Fruit fly (Drosophila melanogaster) whole organism, embryonic: Measurements from ENCODE around the gene tup.

Experiments
- CG10274 ChIP-seq: fragments of 200-800 bp; sonication (Bioruptor generic); optimal IDR thresholded peaks from 3 replicates; lab custom pipeline; 2017; ENCODE audit warnings: missing biosample characterization, mild to moderate bottlenecking, missing genetic modification characterization
- CG11456 ChIP-seq: fragments of 200-800 bp; sonication (Bioruptor generic); IDR thresholded peaks from 3 replicates; pipeline ENCODE4 v1.3.6; 2022; ENCODE audit warnings: missing biosample characterization, missing genetic modification characterization
- CG11560 ChIP-seq: fragments of 200-800 bp; sonication (Bioruptor generic); IDR thresholded peaks from 3 replicates; pipeline ENCODE4 v1.3.6; 2022; ENCODE audit warnings: missing biosample characterization, missing genetic modification characterization
- CG1233 ChIP-seq: fragments of 200-800 bp; sonication (Bioruptor generic); optimal IDR thresholded peaks from 4 replicates; lab custom pipeline; 2018; ENCODE audit warnings: missing biosample characterization, mild to moderate bottlenecking, missing genetic modification characterization
- CG15479 ChIP-seq: fragments of 200-800 bp; sonication (Bioruptor generic); optimal IDR thresholded peaks from 3 replicates; lab custom pipeline; 2019; ENCODE audit warnings: missing biosample characterization, mild to moderate bottlenecking, missing genetic modification characterization, moderate library complexity
- CG16813 ChIP-seq: fragments of 200-800 bp; sonication (Bioruptor generic); IDR thresholded peaks from 3 replicates; pipeline ENCODE4 v1.3.6; 2022; ENCODE audit warnings: missing biosample characterization, missing genetic modification characterization; ENCODE audit not compliant: partially characterized antibody
- CG17912 ChIP-seq: fragments of 200-800 bp; sonication (Bioruptor generic); optimal IDR thresholded peaks from 2 replicates; lab custom pipeline; 2018; ENCODE audit warnings: missing biosample characterization, mild to moderate bottlenecking, missing genetic modification characterization
- CG2199 ChIP-seq: fragments of 200-800 bp; sonication (Bioruptor generic); IDR thresholded peaks from 3 replicates; pipeline ENCODE4 v1.3.6; 2022; ENCODE audit warnings: missing biosample characterization, missing genetic modification characterization
- CG30403 ChIP-seq: fragments of 200-800 bp; sonication (Bioruptor generic); optimal IDR thresholded peaks from 3 replicates; lab custom pipeline; 2016; ENCODE audit warnings: missing biosample characterization, missing genetic modification characterization
- CG3281 ChIP-seq: fragments of 200-800 bp; sonication (Bioruptor generic); optimal IDR thresholded peaks from 3 replicates; lab custom pipeline; 2017; ENCODE audit warnings: missing biosample characterization, mild to moderate bottlenecking, missing genetic modification characterization
- CG3838 ChIP-seq: fragments of 200-800 bp; sonication (Bioruptor generic); optimal IDR thresholded peaks from 3 replicates; lab custom pipeline; 2016; ENCODE audit warnings: missing biosample characterization, missing genetic modification characterization
- CG3847 ChIP-seq: fragments of 200-800 bp; sonication (Bioruptor generic); IDR thresholded peaks from 2 replicates; pipeline ENCODE4 v1.3.6; 2022; ENCODE audit warnings: missing biosample characterization, missing genetic modification characterization
- CG7928 ChIP-seq: fragments of 200-800 bp; sonication (Bioruptor generic); optimal IDR thresholded peaks from 2 replicates; lab custom pipeline; 2017; ENCODE audit warnings: missing biosample characterization, mild to moderate bottlenecking, missing genetic modification characterization
- CG8359 ChIP-seq: fragments of 200-800 bp; sonication (Bioruptor generic); optimal IDR thresholded peaks from 2 replicates; lab custom pipeline; 2017; ENCODE audit warnings: missing biosample characterization, mild to moderate bottlenecking, missing genetic modification characterization, borderline replicate concordance
- CG8924 ChIP-seq: fragments of 200-800 bp; optimal IDR thresholded peaks from 3 replicates; lab custom pipeline; 2019; ENCODE audit warnings: missing biosample characterization, mild to moderate bottlenecking, missing genetic modification characterization, moderate library complexity
- CG9797 ChIP-seq: fragments of 200-800 bp; sonication (Bioruptor generic); optimal IDR thresholded peaks from 3 replicates; lab custom pipeline; 2018; ENCODE audit warnings: missing biosample characterization, mild to moderate bottlenecking, missing genetic modification characterization
- D19B ChIP-seq: fragments of 200-800 bp; sonication (Bioruptor generic); optimal IDR thresholded peaks from 2 replicates; lab custom pipeline; 2017; ENCODE audit warnings: missing biosample characterization, mild to moderate bottlenecking, missing genetic modification characterization
- Dad ChIP-seq: fragments of 200-800 bp; sonication (Bioruptor generic); optimal IDR thresholded peaks from 3 replicates; lab custom pipeline; 2016; ENCODE audit warnings: missing biosample characterization, missing genetic modification characterization
- Fer2 ChIP-seq: fragments of 200-800 bp; sonication (Bioruptor generic); optimal IDR thresholded peaks from 2 replicates; lab custom pipeline; 2018; ENCODE audit warnings: missing biosample characterization, mild to moderate bottlenecking, missing genetic modification characterization, moderate library complexity
- Gsc ChIP-seq: fragments of 200-800 bp; sonication (Bioruptor generic); IDR thresholded peaks from 2 replicates; pipeline ENCODE4 v1.3.6; 2022; ENCODE audit warnings: missing biosample characterization, missing genetic modification characterization
- H15 ChIP-seq: fragments of 200-800 bp; sonication (Bioruptor generic); IDR thresholded peaks from 3 replicates; pipeline ENCODE4 v1.3.6; 2022; ENCODE audit warnings: missing biosample characterization, missing genetic modification characterization
- HHEX ChIP-seq: fragments of 200-800 bp; sonication (Bioruptor generic); optimal IDR thresholded peaks from 3 replicates; lab custom pipeline; 2017; ENCODE audit warnings: missing biosample characterization, mild to moderate bottlenecking, missing genetic modification characterization, missing genetic modification reagents
- HLHmδ ChIP-seq: fragments of 200-800 bp; sonication (Bioruptor generic); optimal IDR thresholded peaks from 2 replicates; lab custom pipeline; 2018; ENCODE audit warnings: missing biosample characterization, mild to moderate bottlenecking, missing genetic modification characterization, moderate library complexity
- Hey ChIP-seq: fragments of 200-800 bp; sonication (Bioruptor generic); optimal IDR thresholded peaks from 3 replicates; lab custom pipeline; 2018; ENCODE audit warnings: missing biosample characterization, mild to moderate bottlenecking, missing genetic modification characterization
- Kr ChIP-seq: fragments of 200-800 bp; sonication (Bioruptor generic); optimal IDR thresholded peaks from 2 replicates; lab custom pipeline; 2017; ENCODE audit warnings: missing biosample characterization, mild to moderate bottlenecking, missing genetic modification characterization
- Nf-YC ChIP-seq: fragments of 200-800 bp; optimal IDR thresholded peaks from 3 replicates; lab custom pipeline; 2019; ENCODE audit warnings: missing biosample characterization, mild to moderate bottlenecking, missing genetic modification characterization, moderate library complexity
- Trl ChIP-seq, 3 experiments: fragments of >200 bp in 2 of 3; fragments of 200-800 bp in 1 of 3; sonication (Bioruptor generic) in 1 of 3; optimal IDR thresholded peaks; 2 replicates in 1 of 3; 3 replicates in 2 of 3; lab custom pipeline; 2016 to 2017; ENCODE audit warnings: missing biosample characterization in 1 of 3, missing genetic modification characterization in 1 of 3
- YL-1 ChIP-seq: fragments of 200-800 bp; sonication (Bioruptor generic); optimal IDR thresholded peaks from 3 replicates; lab custom pipeline; 2017; ENCODE audit warnings: missing biosample characterization, mild to moderate bottlenecking, missing genetic modification characterization
- ab ChIP-seq: fragments of 200-800 bp; sonication (Bioruptor generic); optimal IDR thresholded peaks from 2 replicates; lab custom pipeline; 2016; ENCODE audit warnings: missing biosample characterization, missing genetic modification characterization
- cad ChIP-seq: fragments of >200 bp; optimal IDR thresholded peaks from 2 replicates; lab custom pipeline; 2017; ENCODE audit warnings: missing biosample characterization, missing genetic modification characterization
- dati ChIP-seq: fragments of 200-800 bp; sonication (Bioruptor generic); IDR thresholded peaks from 2 replicates; pipeline ENCODE4 v1.3.6; 2022; ENCODE audit warnings: missing biosample characterization, missing genetic modification characterization
- ems ChIP-seq: fragments of 200-800 bp; sonication (Bioruptor generic); optimal IDR thresholded peaks from 3 replicates; lab custom pipeline; 2016; ENCODE audit warnings: missing biosample characterization, missing genetic modification characterization
- gsb-n ChIP-seq: fragments of 200-800 bp; sonication (Bioruptor generic); optimal IDR thresholded peaks from 3 replicates; lab custom pipeline; 2018; ENCODE audit warnings: missing biosample characterization, mild to moderate bottlenecking, missing genetic modification characterization
- jigr1 ChIP-seq: fragments of 200-800 bp; sonication (Bioruptor generic); IDR thresholded peaks from 3 replicates; pipeline ENCODE4 v1.3.6; 2022; ENCODE audit warnings: missing biosample characterization, missing genetic modification characterization
- jing ChIP-seq: fragments of 200-800 bp; sonication (Bioruptor generic); optimal IDR thresholded peaks from 2 replicates; lab custom pipeline; 2018; ENCODE audit warnings: missing biosample characterization, mild to moderate bottlenecking, missing genetic modification characterization
- klu ChIP-seq: fragments of 200-800 bp; sonication (Bioruptor generic); IDR thresholded peaks from 2 replicates; pipeline ENCODE4 v1.3.6; 2022; ENCODE audit warnings: missing biosample characterization, missing genetic modification characterization
- lbe ChIP-seq: fragments of 200-800 bp; sonication (Bioruptor generic); optimal IDR thresholded peaks from 2 replicates; lab custom pipeline; 2016; ENCODE audit warnings: missing biosample characterization, mild to moderate bottlenecking, missing genetic modification characterization
- lov ChIP-seq, 2 experiments: fragments of 200-800 bp in 1 of 2; fragments of >200 bp in 1 of 2; sonication (Bioruptor generic) in 1 of 2; IDR thresholded peaks in 1 of 2; optimal IDR thresholded peaks in 1 of 2; 2 replicates in 1 of 2; 3 replicates in 1 of 2; pipeline versions ENCODE4 v1.3.6 to Lab custom; 2017 to 2022; ENCODE audit warnings: missing biosample characterization in 1 of 2, missing genetic modification characterization in 1 of 2
- oc ChIP-seq: fragments of 200-800 bp; sonication (Bioruptor generic); optimal IDR thresholded peaks from 2 replicates; lab custom pipeline; 2018; ENCODE audit warnings: missing biosample characterization, mild to moderate bottlenecking, missing genetic modification characterization, moderate library complexity
- pb ChIP-seq: fragments of 200-800 bp; sonication (Bioruptor generic); optimal IDR thresholded peaks from 3 replicates; lab custom pipeline; 2016; ENCODE audit warnings: missing biosample characterization, missing genetic modification characterization
- rib ChIP-seq: fragments of 200-800 bp; sonication (Bioruptor generic); IDR thresholded peaks from 2 replicates; pipeline ENCODE4 v1.3.6; 2022; ENCODE audit warnings: missing biosample characterization, missing genetic modification characterization
- so ChIP-seq: fragments of 200-800 bp; sonication (Bioruptor generic); IDR thresholded peaks from 3 replicates; pipeline ENCODE4 v1.3.6; 2022; ENCODE audit warnings: missing biosample characterization, missing genetic modification characterization
- stwl ChIP-seq: fragments of 200-800 bp; sonication (Bioruptor generic); optimal IDR thresholded peaks from 3 replicates; lab custom pipeline; 2018; ENCODE audit warnings: missing biosample characterization, mild to moderate bottlenecking, missing genetic modification characterization, moderate library complexity
- tap ChIP-seq: fragments of 200-800 bp; optimal IDR thresholded peaks from 3 replicates; lab custom pipeline; 2019; ENCODE audit warnings: missing biosample characterization, mild to moderate bottlenecking, missing genetic modification characterization, moderate library complexity
- tgo ChIP-seq: fragments of 200-800 bp; sonication (Bioruptor generic); IDR thresholded peaks from 3 replicates; pipeline ENCODE4 v1.3.6; 2022; ENCODE audit warnings: missing biosample characterization, missing genetic modification characterization
- ttk ChIP-seq: fragments of 200-800 bp; sonication (Bioruptor generic); IDR thresholded peaks from 2 replicates; pipeline ENCODE4 v2.1.2; 2022; ENCODE audit warnings: missing biosample characterization, missing genetic modification characterization
- twi ChIP-seq: fragments of 200-800 bp; optimal IDR thresholded peaks from 2 replicates; lab custom pipeline; 2019; ENCODE audit warnings: missing biosample characterization, mild to moderate bottlenecking, missing genetic modification characterization, moderate library complexity
- vvl ChIP-seq: fragments of 200-800 bp; sonication (Bioruptor generic); IDR thresholded peaks from 2 replicates; pipeline ENCODE4 v1.3.6; 2022; ENCODE audit warnings: missing biosample characterization, missing genetic modification characterization
- wor ChIP-seq: fragments of 200-800 bp; sonication (Bioruptor generic); IDR thresholded peaks from 2 replicates; pipeline ENCODE4 v1.3.6; 2022; ENCODE audit warnings: missing biosample characterization, missing genetic modification characterization
- z ChIP-seq: fragments of 200-800 bp; sonication (Bioruptor generic); IDR thresholded peaks from 3 replicates; pipeline ENCODE4 v1.3.6; 2022; ENCODE audit warnings: missing biosample characterization, missing genetic modification characterization
- zfh1 ChIP-seq: fragments of 200-800 bp; sonication (Bioruptor generic); IDR thresholded peaks from 3 replicates; pipeline ENCODE4 v1.3.6; 2022; ENCODE audit warnings: missing biosample characterization, missing genetic modification characterization
- zfh2 ChIP-seq: fragments of 200-800 bp; sonication (Bioruptor generic); optimal IDR thresholded peaks from 2 replicates; lab custom pipeline; 2016; ENCODE audit warnings: missing biosample characterization, missing genetic modification characterization

The tup gene

dm6 chr2L:18875213-18875612 is 5.8 kb downstream of the tup start (continued):
- TF ChIP-seq zfh2 (no peak), D19B (GFP tag; lab: Kevin White, UChicago) (no peak), CG3838 (GFP tag; lab: Kevin White, UChicago) (no peak), CG15479 (peak; percentile 55), CG17912 (no peak), ttk (GFP tag; lab: Robert Waterston, UW) (no peak), CG1233 (no peak), jing (GFP tag; lab: Kevin White, UChicago) (no peak), CG8359 (no peak), CG9797 (GFP tag; lab: Kevin White, UChicago) (no peak), stwl (tag; lab: Kevin White, UChicago) (no peak), Trl (optimal IDR thresholded peaks at IDR 0.05; lab: Kevin White, UChicago) (no peak), Trl (GFP tag; optimal IDR thresholded peaks at IDR 0.05; lab: Kevin White, UChicago) (no peak), Gsc (GFP tag; lab: Robert Waterston, UW) (no peak), YL-1 (GFP tag; lab: Kevin White, UChicago) (no peak), CG30403 (GFP tag; lab: Kevin White, UChicago) (no peak), Nf-YC (tag; lab: Kevin White, UChicago) (no peak), z (GFP tag; lab: Robert Waterston, UW) (no peak), lbe (GFP tag; lab: Kevin White, UChicago) (no peak), Kr (peak; percentile 10), tgo (GFP tag; lab: Robert Waterston, UW) (no peak), CG7928 (GFP tag; lab: Kevin White, UChicago) (no peak), dati (GFP tag; lab: Robert Waterston, UW) (no peak), vvl (no peak), lov (optimal IDR thresholded peaks at IDR 0.05; lab: Kevin White, UChicago) (no peak), lov (GFP tag; IDR thresholded peaks at IDR 0.05; lab: Robert Waterston, UW) (0 out of 3 replicates have a peak, but pooled peaks have one; percentile 13), CG10274 (no peak), CG11456 (GFP tag; lab: Robert Waterston, UW) (no peak), Hey (no peak), wor (no peak), HHEX (GFP tag; lab: Kevin White, UChicago) (no peak), H15 (GFP tag; lab: Robert Waterston, UW) (no peak), HLHmδ (peak; percentile 13), gsb-n (tag; lab: Kevin White, UChicago) (peak; percentile 19), Dad (GFP tag; lab: Kevin White, UChicago) (no peak), Fer2 (tag; lab: Kevin White, UChicago) (no peak), jigr1 (GFP tag; lab: Robert Waterston, UW) (no peak), CG8924 (tag; lab: Kevin White, UChicago) (no peak), oc (no peak), CG16813 (GFP tag; lab: Robert Waterston, UW) (no peak), so (no peak), zfh1 (no peak), ems (GFP tag; lab: Kevin White, UChicago) (no peak), CG3281 (GFP tag; lab: Kevin White, UChicago) (no peak), tap (tag; lab: Kevin White, UChicago) (no peak), pb (GFP tag; lab: Kevin White, UChicago) (no peak), klu (GFP tag; lab: Robert Waterston, UW) (no peak), twi (tag; lab: Kevin White, UChicago) (peak; percentile 89), ab (GFP tag; lab: Kevin White, UChicago) (no peak), cad (peak; percentile 42), rib (GFP tag; lab: Robert Waterston, UW) (no peak), CG11560 (no peak), CG3847 (GFP tag; lab: Robert Waterston, UW) (no peak), CG2199 (GFP tag; lab: Robert Waterston, UW) (no peak)
